Fruit fly (Drosophila melanogaster): Measurements from ENCODE around the gene Ir68a.

The Ir68a gene

DNA sequence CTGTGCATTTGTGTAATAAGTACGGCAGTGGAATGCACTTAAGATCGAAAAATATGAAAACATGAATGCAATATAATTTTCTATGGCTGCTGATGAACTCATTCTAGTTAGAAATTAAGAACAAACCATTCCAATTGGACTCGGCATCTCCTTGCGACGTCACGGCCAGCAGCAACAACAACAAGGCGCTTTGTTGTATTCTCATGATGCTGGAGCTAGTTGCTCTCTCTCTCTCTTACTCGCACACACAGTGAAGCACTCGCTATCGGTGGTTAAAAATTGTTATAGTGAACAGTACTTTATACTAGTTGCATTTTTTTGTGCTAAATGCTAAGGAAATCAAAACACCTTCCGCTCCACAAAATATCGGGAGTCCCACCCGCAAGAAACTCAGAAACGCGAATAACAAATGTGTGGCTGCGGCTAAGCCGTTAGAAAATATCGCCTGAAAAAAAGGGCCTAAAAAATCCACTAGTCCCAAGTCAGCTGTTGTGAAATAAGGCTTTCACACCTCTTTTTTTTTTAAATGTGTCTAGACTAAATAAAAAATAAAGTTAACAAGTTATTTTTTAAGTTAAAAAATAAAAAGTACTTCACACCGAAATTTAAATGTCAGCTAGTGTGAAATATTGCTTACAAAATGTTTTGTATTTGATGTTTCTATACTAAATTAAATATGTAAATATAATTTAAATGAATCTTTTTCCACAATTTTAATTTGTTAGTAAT is 30.2 kb downstream of the Ir68a start, which contains the start of gene Plod (continued):
- TF ChIP-seq Eip74EF (GFP tag; optimal IDR thresholded peaks at IDR 0.05) (peak; percentile 13 to 53), Lim3 (GFP tag; IDR thresholded peaks at IDR 0.05) (no peak), br (optimal IDR thresholded peaks at IDR 0.05) (no peak), CG6272 (GFP tag; IDR thresholded peaks at IDR 0.05) (no peak; the same call in 1 of the 2 replicates), CkIIα-i1 (GFP tag; IDR thresholded peaks at IDR 0.05) (no peak), CG18599 (GFP tag; optimal IDR thresholded peaks at IDR 0.05) (peak; percentile 43), CG11504 (tag; optimal IDR thresholded peaks at IDR 0.05) (peak; percentile 70), CG4328 (GFP tag; optimal IDR thresholded peaks at IDR 0.05) (no peak), Rfx (GFP tag; IDR thresholded peaks at IDR 0.05) (peak; percentile 54), mirr (GFP tag; optimal IDR thresholded peaks at IDR 0.05) (peak; percentile 32), luna (GFP tag; optimal IDR thresholded peaks at IDR 0.05) (no peak), danr (GFP tag; IDR thresholded peaks at IDR 0.05) (no peak), ci (GFP tag; IDR thresholded peaks at IDR 0.05) (peak; percentile 76; the same call in 2 of the 3 replicates), sug (tag; optimal IDR thresholded peaks at IDR 0.05) (peak; percentile 30), tin (GFP tag; optimal IDR thresholded peaks at IDR 0.05) (peak; percentile 35), bcd (GFP tag; optimal IDR thresholded peaks at IDR 0.05) (peak; percentile 41), Opbp (GFP tag; IDR thresholded peaks at IDR 0.05; ENCODE audit: partially characterized antibody) (0 out of 3 replicates have a peak, but pooled peaks have one; percentile 59), cas (GFP tag; IDR thresholded peaks at IDR 0.05) (no peak), Fer3 (tag; optimal IDR thresholded peaks at IDR 0.05) (peak; percentile 39), NFAT (GFP tag; IDR thresholded peaks at IDR 0.05) (peak; percentile 21; the same call in 1 of the 2 replicates), HHEX (GFP tag; optimal IDR thresholded peaks at IDR 0.05) (no peak), zf30C (GFP tag; optimal IDR thresholded peaks at IDR 0.05) (no peak), MESR4 (GFP tag; optimal IDR thresholded peaks at IDR 0.05) (peak; percentile 84), eyg (GFP tag; optimal IDR thresholded peaks at IDR 0.05) (no peak), Hey (tag; optimal IDR thresholded peaks at IDR 0.05) (no peak), toy (GFP tag; IDR thresholded peaks at IDR 0.05) (no peak), ERR (GFP tag; optimal IDR thresholded peaks at IDR 0.05) (no peak), vvl (GFP tag; IDR thresholded peaks at IDR 0.05) (peak; percentile 71; the same call in 1 of the 2 replicates), Drgx (GFP tag; IDR thresholded peaks at IDR 0.05) (peak; percentile 61), vnd (GFP tag; IDR thresholded peaks at IDR 0.05; ENCODE audit: partially characterized antibody) (no peak), C15 (GFP tag; IDR thresholded peaks at IDR 0.05) (no peak), CG12104 (GFP tag; optimal IDR thresholded peaks at IDR 0.05) (no peak), abd-A (tag; optimal IDR thresholded peaks at IDR 0.05) (no peak), gem (tag; optimal IDR thresholded peaks at IDR 0.05) (peak; percentile 73), sc (optimal IDR thresholded peaks at IDR 0.05) (no peak), sc (GFP tag; optimal IDR thresholded peaks at IDR 0.05) (no peak), phol (tag; optimal IDR thresholded peaks at IDR 0.05) (peak; percentile 62), CG10462 (GFP tag; optimal IDR thresholded peaks at IDR 0.05) (no peak), CG18619 (GFP tag; optimal IDR thresholded peaks at IDR 0.05) (peak; percentile 18), MBD-R2 (GFP tag; IDR thresholded peaks at IDR 0.05) (peak; percentile 73), CG4730 (GFP tag; IDR thresholded peaks at IDR 0.05) (no peak), zfh2 (GFP tag; optimal IDR thresholded peaks at IDR 0.05) (peak; percentile 16), pho (GFP tag; optimal IDR thresholded peaks at IDR 0.05) (peak; percentile 38), CG17829 (tag; optimal IDR thresholded peaks at IDR 0.05) (peak; percentile 67), Dbx (GFP tag; IDR thresholded peaks at IDR 0.05) (peak; percentile 56), CG8924 (tag; optimal IDR thresholded peaks at IDR 0.05) (peak; percentile 40), B-H2 (GFP tag; optimal IDR thresholded peaks at IDR 0.05) (peak; percentile 38), CG2199 (GFP tag; IDR thresholded peaks at IDR 0.05) (peak; percentile 82; the same call in 1 of the 3 replicates), twi (tag; optimal IDR thresholded peaks at IDR 0.05) (no peak), bbx (GFP tag; IDR thresholded peaks at IDR 0.05; ENCODE audit: partially characterized antibody) (peak; percentile 65; the same call in 1 of the 2 replicates)

Data from whole organism, embryonic.